Worm (Caenorhabditis elegans) whole organism, early embryonic: ENCODE results near the gene C09G12.17.

Experiments
- F13C5.2 ChIP-seq: sonication (generic microtip); optimal IDR thresholded peaks from 2 replicates; lab custom pipeline; 2017; ENCODE audit warnings: mild to moderate bottlenecking, missing genetic modification characterization, inconsistent platforms, missing compliant biosample characterization
- aly-1 ChIP-seq: sonication (generic microtip); optimal IDR thresholded peaks from 2 replicates; lab custom pipeline; 2016; ENCODE audit warnings: missing genetic modification characterization, missing compliant biosample characterization
- ceh-13 ChIP-seq: fragments of 200-800 bp; sonication (Bioruptor generic); optimal IDR thresholded peaks from 2 replicates; lab custom pipeline; 2018; ENCODE audit warnings: mild to moderate bottlenecking, missing genetic modification characterization, missing compliant biosample characterization
- ets-7 ChIP-seq: sonication (generic microtip); optimal IDR thresholded peaks from 2 replicates; lab custom pipeline; 2016; ENCODE audit warnings: missing genotype, missing genetic modification characterization, missing compliant biosample characterization
- flt-1 ChIP-seq: fragments of 200-800 bp; sonication (Bioruptor generic); IDR thresholded peaks from 2 replicates; pipeline ENCODE4 v1.3.6; 2022; ENCODE audit warnings: missing genetic modification characterization, missing compliant biosample characterization
- hmbx-1 ChIP-seq: sonication (generic microtip); optimal IDR thresholded peaks from 2 replicates; lab custom pipeline; 2016; ENCODE audit warnings: mild to moderate bottlenecking, missing genetic modification characterization, missing compliant biosample characterization
- hmg-4 ChIP-seq: fragments of 200-800 bp; sonication (Bioruptor generic); optimal IDR thresholded peaks from 2 replicates; lab custom pipeline; 2018; ENCODE audit warnings: mild to moderate bottlenecking, missing genetic modification characterization, missing compliant biosample characterization
- pes-1 ChIP-seq: fragments of 200-800 bp; sonication (Bioruptor generic); IDR thresholded peaks from 2 replicates; pipeline ENCODE4 v1.3.6; 2022; ENCODE audit warnings: missing genetic modification reagents, missing genetic modification characterization, missing compliant biosample characterization
- scrt-1 ChIP-seq: fragments of 200-800 bp; sonication (Bioruptor generic); IDR thresholded peaks from 2 replicates; pipeline ENCODE4 v1.3.6; 2022; ENCODE audit warnings: missing genetic modification characterization, missing compliant biosample characterization
- sea-1 ChIP-seq: fragments of 200-800 bp; sonication (Bioruptor generic); conservative IDR thresholded peaks from 2 replicates; pipeline ENCODE4 v1.3.6; 2022; ENCODE audit warnings: missing genetic modification characterization, missing compliant biosample characterization

The C09G12.17 gene

ce11 chrIV:3452516-3452915, 43.7 kb downstream of the C09G12.17 start:
- TF ChIP-seq aly-1 (tag; lab: Kevin White, UChicago): no peak

ce11 chrIV:3447350-3447749, 48.9 kb downstream of the C09G12.17 start:
- TF ChIP-seq ceh-13 (no peak), pes-1 (GFP tag; lab: Robert Waterston, UW) (no peak), scrt-1 (GFP tag; lab: Robert Waterston, UW) (no peak), flt-1 (no peak), hmg-4 (GFP tag; lab: Kevin White, UChicago) (no peak), sea-1 (GFP tag; lab: Robert Waterston, UW) (no peak), ets-7 (no peak), hmbx-1 (tag; lab: Kevin White, UChicago) (no peak), F13C5.2 (tag; lab: Kevin White, UChicago) (no peak)
